Fruit fly (Drosophila melanogaster) whole organism, embryonic: Measurements from ENCODE around the gene Tengl1.

Source experiments
- Adf1 ChIP-seq: fragments of 200-800 bp; sonication (Bioruptor generic); IDR thresholded peaks from 2 replicates; pipeline ENCODE4 v1.3.6; 2022; ENCODE audit warnings: missing biosample characterization, missing genetic modification characterization
- CG10274 ChIP-seq: fragments of 200-800 bp; sonication (Bioruptor generic); optimal IDR thresholded peaks from 3 replicates; lab custom pipeline; 2017; ENCODE audit warnings: missing biosample characterization, mild to moderate bottlenecking, missing genetic modification characterization
- CG10366 ChIP-seq: fragments of 200-800 bp; sonication (Bioruptor generic); IDR thresholded peaks from 2 replicates; pipeline ENCODE4 v1.3.6; 2022; ENCODE audit warnings: missing biosample characterization, missing genetic modification characterization
- CG10543 ChIP-seq: fragments of 200-800 bp; sonication (Bioruptor generic); optimal IDR thresholded peaks from 3 replicates; lab custom pipeline; 2017; ENCODE audit warnings: missing biosample characterization, mild to moderate bottlenecking, missing genetic modification characterization, moderate library complexity
- CG12744 ChIP-seq: fragments of 200-800 bp; sonication (Bioruptor generic); optimal IDR thresholded peaks from 2 replicates; lab custom pipeline; 2016; ENCODE audit warnings: missing biosample characterization, missing genetic modification characterization
- CG12942 ChIP-seq: fragments of 200-800 bp; sonication (Bioruptor generic); optimal IDR thresholded peaks from 3 replicates; lab custom pipeline; 2016; ENCODE audit warnings: missing biosample characterization, missing genetic modification characterization
- CG16815 ChIP-seq: fragments of 200-800 bp; sonication (Bioruptor generic); optimal IDR thresholded peaks from 3 replicates; lab custom pipeline; 2017; ENCODE audit warnings: missing biosample characterization, mild to moderate bottlenecking, missing genetic modification characterization
- CG17385 ChIP-seq: fragments of 200-800 bp; sonication (Bioruptor generic); optimal IDR thresholded peaks from 3 replicates; lab custom pipeline; 2018; ENCODE audit warnings: missing biosample characterization, mild to moderate bottlenecking, missing genetic modification characterization
- CG17829 ChIP-seq: fragments of 200-800 bp; optimal IDR thresholded peaks from 2 replicates; lab custom pipeline; 2019; ENCODE audit warnings: missing biosample characterization, mild to moderate bottlenecking, missing genetic modification characterization, moderate library complexity
- CG2116 ChIP-seq: fragments of 200-800 bp; sonication (Bioruptor generic); optimal IDR thresholded peaks from 3 replicates; lab custom pipeline; 2018; ENCODE audit warnings: missing biosample characterization, mild to moderate bottlenecking, missing genetic modification characterization
- CG30020 ChIP-seq: fragments of 200-800 bp; optimal IDR thresholded peaks from 2 replicates; lab custom pipeline; 2019; ENCODE audit warnings: missing biosample characterization, mild to moderate bottlenecking, missing genetic modification characterization, moderate library complexity
- CG31388 ChIP-seq: fragments of 200-800 bp; sonication (Bioruptor generic); optimal IDR thresholded peaks from 2 replicates; lab custom pipeline; 2016; ENCODE audit warnings: missing biosample characterization, missing genetic modification characterization
- CG34376 ChIP-seq: fragments of 200-800 bp; sonication (Bioruptor generic); optimal IDR thresholded peaks from 2 replicates; lab custom pipeline; 2018; ENCODE audit warnings: missing biosample characterization, mild to moderate bottlenecking, missing genetic modification characterization
- CG3995 ChIP-seq: fragments of 200-800 bp; sonication (Bioruptor generic); optimal IDR thresholded peaks from 3 replicates; lab custom pipeline; 2016; ENCODE audit warnings: missing biosample characterization, missing genetic modification characterization
- CG4707 ChIP-seq: fragments of 200-800 bp; sonication (Bioruptor generic); optimal IDR thresholded peaks from 2 replicates; lab custom pipeline; 2018; ENCODE audit warnings: missing biosample characterization, mild to moderate bottlenecking, missing genetic modification characterization, moderate library complexity
- CG7372 ChIP-seq: fragments of 200-800 bp; sonication (Bioruptor generic); IDR thresholded peaks from 2 replicates; pipeline ENCODE4 v1.3.6; 2022; ENCODE audit warnings: missing biosample characterization, missing genetic modification characterization
- CG8944 ChIP-seq: fragments of 200-800 bp; sonication (Bioruptor generic); optimal IDR thresholded peaks from 3 replicates; lab custom pipeline; 2016; ENCODE audit warnings: missing biosample characterization, missing genetic modification characterization
- CG9215 ChIP-seq: fragments of 200-800 bp; sonication (Bioruptor generic); IDR thresholded peaks from 2 replicates; pipeline ENCODE4 v1.3.6; 2022; ENCODE audit warnings: missing biosample characterization, missing genetic modification characterization
- CHES-1-like ChIP-seq: fragments of 200-800 bp; sonication (Bioruptor generic); optimal IDR thresholded peaks from 2 replicates; lab custom pipeline; 2016; ENCODE audit warnings: missing biosample characterization, missing genetic modification characterization
- CoRest ChIP-seq: fragments of 200-800 bp; sonication (Bioruptor generic); optimal IDR thresholded peaks from 3 replicates; lab custom pipeline; 2018; ENCODE audit warnings: missing biosample characterization, mild to moderate bottlenecking, missing genetic modification characterization, moderate library complexity
- Dfd ChIP-seq, 2 experiments: fragments of >200 bp; optimal IDR thresholded peaks; 2 replicates each; lab custom pipeline; 2017; ENCODE audit warnings: missing biosample characterization in 2 of 2, missing genetic modification characterization in 2 of 2
- Dip2 ChIP-seq: fragments of 200-800 bp; sonication (Bioruptor generic); IDR thresholded peaks from 2 replicates; pipeline ENCODE4 v1.3.6; 2022; ENCODE audit warnings: missing biosample characterization, missing genetic modification characterization
- ERR ChIP-seq: fragments of 200-800 bp; sonication (Bioruptor generic); optimal IDR thresholded peaks from 2 replicates; lab custom pipeline; 2016; ENCODE audit warnings: missing biosample characterization, missing genetic modification characterization
- HHEX ChIP-seq: fragments of 200-800 bp; sonication (Bioruptor generic); optimal IDR thresholded peaks from 3 replicates; lab custom pipeline; 2017; ENCODE audit warnings: missing biosample characterization, mild to moderate bottlenecking, missing genetic modification characterization, missing genetic modification reagents
- Hand ChIP-seq: fragments of 200-800 bp; sonication (Bioruptor generic); optimal IDR thresholded peaks from 2 replicates; lab custom pipeline; 2017; ENCODE audit warnings: mild to moderate bottlenecking, missing biosample characterization, missing genetic modification reagents, missing genetic modification characterization
- Med ChIP-seq: fragments of 200-800 bp; sonication (Bioruptor generic); peaks from one replicate; lab custom pipeline; 2016; ENCODE audit warnings: missing biosample characterization, missing genetic modification characterization, mild to moderate bottlenecking, inconsistent platforms, moderate library complexity
- Mrtf ChIP-seq: fragments of 200-800 bp; sonication (Bioruptor generic); IDR thresholded peaks from 3 replicates; pipeline ENCODE4 v1.3.6; 2022; ENCODE audit warnings: missing biosample characterization, missing genetic modification characterization
- NC2α ChIP-seq: fragments of 200-800 bp; sonication (Bioruptor generic); optimal IDR thresholded peaks from 2 replicates; lab custom pipeline; 2016; ENCODE audit warnings: missing biosample characterization, missing genetic modification characterization
- Ravus ChIP-seq: fragments of 200-800 bp; sonication (Bioruptor generic); IDR thresholded peaks from 2 replicates; pipeline ENCODE4 v1.3.6; 2022; ENCODE audit warnings: missing biosample characterization, missing genetic modification characterization
- Trl ChIP-seq, 3 experiments: fragments of >200 bp in 2 of 3; fragments of 200-800 bp in 1 of 3; sonication (Bioruptor generic) in 1 of 3; optimal IDR thresholded peaks; 2 replicates in 1 of 3; 3 replicates in 2 of 3; lab custom pipeline; 2016 to 2017; ENCODE audit warnings: missing biosample characterization in 1 of 3, missing genetic modification characterization in 1 of 3
- Usf ChIP-seq: fragments of 200-800 bp; sonication (Bioruptor generic); optimal IDR thresholded peaks from 2 replicates; lab custom pipeline; 2017; ENCODE audit warnings: missing genotype, missing biosample characterization, missing genetic modification characterization
- YL-1 ChIP-seq: fragments of 200-800 bp; sonication (Bioruptor generic); optimal IDR thresholded peaks from 3 replicates; lab custom pipeline; 2017; ENCODE audit warnings: missing biosample characterization, mild to moderate bottlenecking, missing genetic modification characterization
- bowl ChIP-seq: fragments of 200-800 bp; sonication (Bioruptor generic); IDR thresholded peaks from 2 replicates; pipeline ENCODE4 v1.3.6; 2022; ENCODE audit warnings: missing biosample characterization, missing genetic modification characterization
- corto ChIP-seq: fragments of 200-800 bp; sonication (Bioruptor generic); optimal IDR thresholded peaks from 2 replicates; lab custom pipeline; 2016; ENCODE audit warnings: missing biosample characterization, mild to moderate bottlenecking, missing genetic modification characterization, moderate library complexity
- da ChIP-seq: fragments of 200-800 bp; sonication (Bioruptor generic); optimal IDR thresholded peaks from 2 replicates; lab custom pipeline; 2016; ENCODE audit warnings: missing biosample characterization, missing genetic modification characterization
- ewg ChIP-seq: fragments of 200-800 bp; sonication (Bioruptor generic); optimal IDR thresholded peaks from 3 replicates; lab custom pipeline; 2017; ENCODE audit warnings: mild to moderate bottlenecking, missing biosample characterization, missing genetic modification reagents, missing genetic modification characterization
- her ChIP-seq: fragments of 200-800 bp; sonication (Bioruptor generic); optimal IDR thresholded peaks from 2 replicates; lab custom pipeline; 2016; ENCODE audit warnings: missing biosample characterization, missing genetic modification characterization
- hkb ChIP-seq, 2 experiments: fragments of 200-800 bp in 1 of 2; fragments of >200 bp in 1 of 2; sonication (Bioruptor generic) in 1 of 2; IDR thresholded peaks in 1 of 2; optimal IDR thresholded peaks in 1 of 2; 2 replicates each; pipeline versions ENCODE4 v1.3.6 to Lab custom; 2017 to 2022; ENCODE audit warnings: missing biosample characterization in 1 of 2, missing genetic modification characterization in 1 of 2
- jigr1 ChIP-seq: fragments of 200-800 bp; sonication (Bioruptor generic); IDR thresholded peaks from 3 replicates; pipeline ENCODE4 v1.3.6; 2022; ENCODE audit warnings: missing biosample characterization, missing genetic modification characterization
- ken ChIP-seq: fragments of 200-800 bp; sonication (Bioruptor generic); IDR thresholded peaks from 3 replicates; pipeline ENCODE4 v1.3.6; 2022; ENCODE audit warnings: missing biosample characterization, missing genetic modification characterization
- nmo ChIP-seq: fragments of 200-800 bp; sonication (Bioruptor generic); optimal IDR thresholded peaks from 2 replicates; lab custom pipeline; 2018; ENCODE audit warnings: missing biosample characterization, mild to moderate bottlenecking, missing genetic modification characterization, moderate library complexity
- peb ChIP-seq: fragments of 200-800 bp; sonication (Bioruptor generic); IDR thresholded peaks from 2 replicates; pipeline ENCODE4 v1.3.6; 2022; ENCODE audit warnings: missing biosample characterization, missing genetic modification characterization
- pita ChIP-seq: fragments of 200-800 bp; sonication (Bioruptor generic); optimal IDR thresholded peaks from 2 replicates; lab custom pipeline; 2017; ENCODE audit warnings: missing biosample characterization, mild to moderate bottlenecking, missing genetic modification characterization
- pum ChIP-seq: fragments of 200-800 bp; sonication (Bioruptor generic); optimal IDR thresholded peaks from 2 replicates; lab custom pipeline; 2016; ENCODE audit warnings: missing biosample characterization, missing genetic modification characterization
- seq ChIP-seq: fragments of 200-800 bp; sonication (Bioruptor generic); IDR thresholded peaks from 2 replicates; pipeline ENCODE4 v1.3.6; 2022; ENCODE audit warnings: missing biosample characterization, missing genetic modification characterization
- slbo ChIP-seq: fragments of 200-800 bp; sonication (Bioruptor generic); IDR thresholded peaks from 2 replicates; pipeline ENCODE4 v1.3.6; 2022; ENCODE audit warnings: missing biosample characterization, missing genetic modification characterization
- slp2 ChIP-seq: fragments of 200-800 bp; sonication (Bioruptor generic); optimal IDR thresholded peaks from 2 replicates; lab custom pipeline; 2016; ENCODE audit warnings: missing biosample characterization, missing genetic modification characterization
- sqz ChIP-seq: fragments of 200-800 bp; sonication (Bioruptor generic); optimal IDR thresholded peaks from 3 replicates; lab custom pipeline; 2018; ENCODE audit warnings: missing biosample characterization, mild to moderate bottlenecking, missing genetic modification characterization
- trh ChIP-seq: fragments of 200-800 bp; sonication (Bioruptor generic); optimal IDR thresholded peaks from 2 replicates; lab custom pipeline; 2016; ENCODE audit warnings: missing biosample characterization, missing genetic modification characterization
- twi ChIP-seq: fragments of 200-800 bp; optimal IDR thresholded peaks from 2 replicates; lab custom pipeline; 2019; ENCODE audit warnings: missing biosample characterization, mild to moderate bottlenecking, missing genetic modification characterization, moderate library complexity
- vvl ChIP-seq: fragments of 200-800 bp; sonication (Bioruptor generic); IDR thresholded peaks from 2 replicates; pipeline ENCODE4 v1.3.6; 2022; ENCODE audit warnings: missing biosample characterization, missing genetic modification characterization

Tengl1 gene

DNA sequence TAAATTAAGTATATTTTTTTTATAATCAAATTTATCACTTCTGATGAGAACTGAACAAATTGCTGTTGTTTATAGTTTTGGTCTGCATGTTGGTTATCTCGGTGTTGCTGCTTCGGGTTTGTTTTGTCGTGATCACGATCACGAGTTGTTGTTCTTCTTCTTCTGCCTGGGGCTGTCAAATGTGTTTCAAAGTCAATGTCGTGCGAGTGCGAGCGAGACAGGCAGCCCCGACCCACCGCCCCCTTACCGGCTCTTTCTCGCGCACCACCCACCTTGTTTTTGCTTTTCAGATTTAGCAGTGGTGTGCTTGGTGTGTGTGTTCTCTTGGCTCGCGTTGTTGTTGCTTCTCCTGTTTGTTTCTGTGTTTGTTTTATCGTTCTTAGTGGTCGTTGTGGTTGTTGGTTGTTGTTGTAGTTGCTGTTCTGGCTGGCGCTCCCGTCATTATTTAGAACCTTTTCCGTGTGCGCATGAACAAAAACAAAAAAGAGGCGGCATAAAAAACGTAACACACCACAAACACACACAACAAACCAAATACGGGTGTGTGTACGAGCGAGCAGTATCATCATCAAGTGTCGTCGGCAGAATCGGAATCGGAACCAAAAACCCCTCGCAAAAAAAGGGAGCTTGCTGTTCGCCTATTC lies 42.8 kb downstream of the Tengl1 start, which contains the start of gene COX7AL2:
COX7AL2 (minus strand) TSS at position 438 of the 644 bp plus-strand sequence.
- TF ChIP-seq jigr1 (no peak), CG8944 (GFP tag; lab: Kevin White, UChicago) (no peak), CG16815 (GFP tag; lab: Kevin White, UChicago) (no peak), ken (GFP tag; lab: Robert Waterston, UW) (no peak), sqz (GFP tag; lab: Kevin White, UChicago) (no peak), twi (tag; lab: Kevin White, UChicago) (no peak), CG10543 (GFP tag; lab: Kevin White, UChicago) (no peak), vvl (no peak), peb (no peak), CG12942 (GFP tag; lab: Kevin White, UChicago) (no peak), CHES-1-like (GFP tag; lab: Kevin White, UChicago) (no peak), trh (GFP tag; lab: Kevin White, UChicago) (no peak), CG3995 (GFP tag; lab: Kevin White, UChicago) (peak; percentile 86), nmo (no peak), Adf1 (GFP tag; lab: Robert Waterston, UW) (no peak), ERR (GFP tag; lab: Kevin White, UChicago) (peak; percentile 51), hkb (optimal IDR thresholded peaks at IDR 0.05; lab: Kevin White, UChicago) (no peak), hkb (GFP tag; IDR thresholded peaks at IDR 0.05; lab: Robert Waterston, UW) (no peak), Hand (GFP tag; lab: Kevin White, UChicago) (no peak), CG2116 (GFP tag; lab: Kevin White, UChicago) (no peak), Dfd (GFP tag; optimal IDR thresholded peaks at IDR 0.05; lab: Kevin White, UChicago) (no peak), slbo (GFP tag; lab: Robert Waterston, UW) (no peak), slp2 (GFP tag; lab: Kevin White, UChicago) (no peak), CG12744 (GFP tag; lab: Kevin White, UChicago) (no peak), CG10366 (GFP tag; lab: Robert Waterston, UW) (no peak), CG10274 (GFP tag; lab: Kevin White, UChicago) (peak; percentile 38), HHEX (no peak), ewg (GFP tag; lab: Kevin White, UChicago) (peak; percentile 20), Dip2 (GFP tag; lab: Robert Waterston, UW) (no peak), seq (no peak), Med (GFP tag; lab: Kevin White, UChicago) (no peak), CG31388 (GFP tag; lab: Kevin White, UChicago) (no peak), CG7372 (GFP tag; lab: Robert Waterston, UW) (no peak), bowl (GFP tag; lab: Robert Waterston, UW) (no peak), Usf (no peak), CoRest (tag; lab: Kevin White, UChicago) (no peak), NC2α (no peak), CG17385 (GFP tag; lab: Kevin White, UChicago) (peak; percentile 95), da (GFP tag; lab: Kevin White, UChicago) (no peak), Ravus (GFP tag; lab: Robert Waterston, UW) (no peak), Mrtf (GFP tag; lab: Robert Waterston, UW) (no peak), pum (GFP tag; lab: Kevin White, UChicago) (no peak), CG34376 (GFP tag; lab: Kevin White, UChicago) (no peak), corto (peak; percentile 12), CG17829 (no peak), Trl (optimal IDR thresholded peaks at IDR 0.05; lab: Kevin White, UChicago) (no peak), Trl (GFP tag; optimal IDR thresholded peaks at IDR 0.05; lab: Kevin White, UChicago) (no peak), CG30020 (tag; lab: Kevin White, UChicago) (no peak), pita (no peak), her (no peak), CG9215 (no peak), CG4707 (no peak), YL-1 (GFP tag; lab: Kevin White, UChicago) (no peak)
